Fruit fly (Drosophila melanogaster): ENCODE measurements around the gene CG9330.

Gene CG9330

dm6 chr3L:19612172-19612571 is 26.1 kb downstream of the CG9330 start, which contains the start of the genes Lon and PIG-F (continued):
- TF ChIP-seq CG14710 (tag; optimal IDR thresholded peaks at IDR 0.05) (peak; percentile 99), crc (GFP tag; optimal IDR thresholded peaks at IDR 0.05) (peak; percentile 94), Fer3 (tag; optimal IDR thresholded peaks at IDR 0.05) (peak; percentile 99), crp (GFP tag; optimal IDR thresholded peaks at IDR 0.05) (peak; percentile 46 to 78), CG3163 (GFP tag; optimal IDR thresholded peaks at IDR 0.05) (peak; percentile 85), Mrtf (GFP tag; IDR thresholded peaks at IDR 0.05) (peak; percentile 98), Bdp1 (GFP tag; optimal IDR thresholded peaks at IDR 0.05) (peak; percentile 93), CG12104 (GFP tag; optimal IDR thresholded peaks at IDR 0.05) (peak; percentile 99), Ada2b (GFP tag; IDR thresholded peaks at IDR 0.05) (peak; percentile 98), CG17612 (GFP tag; IDR thresholded peaks at IDR 0.05) (peak; percentile 95), fd102C (GFP tag; optimal IDR thresholded peaks at IDR 0.05) (peak; percentile 94), sima (GFP tag; optimal IDR thresholded peaks at IDR 0.05) (peak; percentile 92), her (GFP tag; optimal IDR thresholded peaks at IDR 0.05) (peak; percentile 93), CG12769 (tag; optimal IDR thresholded peaks at IDR 0.05) (no peak), CG4404 (GFP tag; IDR thresholded peaks at IDR 0.05) (peak; percentile 99), Sox102F (GFP tag; optimal IDR thresholded peaks at IDR 0.05) (peak; percentile 99), abd-A (tag; optimal IDR thresholded peaks at IDR 0.05) (no peak), tx (GFP tag; optimal IDR thresholded peaks at IDR 0.05) (peak; percentile 98), Hsf (GFP tag; optimal IDR thresholded peaks at IDR 0.05) (peak; percentile 99), stwl (tag; optimal IDR thresholded peaks at IDR 0.05) (peak; percentile 97), CG3847 (GFP tag; IDR thresholded peaks at IDR 0.05) (peak; percentile 99), ind (GFP tag; optimal IDR thresholded peaks at IDR 0.05) (peak; percentile 100), CG6813 (GFP tag; optimal IDR thresholded peaks at IDR 0.05) (peak; percentile 99), Dll (GFP tag; IDR thresholded peaks at IDR 0.05; ENCODE audit: partially characterized antibody) (peak; percentile 76), Lpt (GFP tag; optimal IDR thresholded peaks at IDR 0.05) (no peak), Sox100B (GFP tag; optimal IDR thresholded peaks at IDR 0.05) (peak; percentile 100), HLH4C (GFP tag; IDR thresholded peaks at IDR 0.05; ENCODE audit: partially characterized antibody) (peak; percentile 71), ro (GFP tag; IDR thresholded peaks at IDR 0.05) (peak; percentile 97), sqz (GFP tag; optimal IDR thresholded peaks at IDR 0.05) (peak; percentile 99), GATAe (GFP tag; conservative IDR thresholded peaks at IDR 0.05) (peak; percentile 94), CG18476 (GFP tag; optimal IDR thresholded peaks at IDR 0.05) (peak; percentile 99), gcm (GFP tag; optimal IDR thresholded peaks at IDR 0.05) (peak; percentile 99), CG34224 (GFP tag; IDR thresholded peaks at IDR 0.05; ENCODE audit: partially characterized antibody) (peak; percentile 60; the same call in 2 of the 3 replicates), CG30431 (GFP tag; optimal IDR thresholded peaks at IDR 0.05) (peak; percentile 99), CG15073 (GFP tag; optimal IDR thresholded peaks at IDR 0.05) (peak; percentile 91), CG4328 (GFP tag; optimal IDR thresholded peaks at IDR 0.05) (peak; percentile 99), CG10959 (GFP tag; IDR thresholded peaks at IDR 0.05) (peak; percentile 98), bbx (GFP tag; IDR thresholded peaks at IDR 0.05; ENCODE audit: partially characterized antibody) (0 out of 2 replicates have a peak, but pooled peaks have one; percentile 16), CG16813 (GFP tag; IDR thresholded peaks at IDR 0.05; ENCODE audit: partially characterized antibody) (peak; percentile 74), Mes4 (GFP tag; optimal IDR thresholded peaks at IDR 0.05) (peak; percentile 96), pros (GFP tag; optimal IDR thresholded peaks at IDR 0.05) (peak; percentile 87), bsh (GFP tag; optimal IDR thresholded peaks at IDR 0.05) (peak; percentile 98 to 99), CG33557 (GFP tag; optimal IDR thresholded peaks at IDR 0.05) (peak; percentile 100), CG1832 (GFP tag; optimal IDR thresholded peaks at IDR 0.05) (no peak), gcm2 (GFP tag; optimal IDR thresholded peaks at IDR 0.05) (peak; percentile 97), lola (GFP tag; optimal IDR thresholded peaks at IDR 0.05) (peak in 1 of 3 experiments; percentile 99), seq (GFP tag; IDR thresholded peaks at IDR 0.05) (peak; percentile 99), esg (GFP tag; conservative IDR thresholded peaks at IDR 0.05) (peak; percentile 98), CG10462 (GFP tag; optimal IDR thresholded peaks at IDR 0.05) (peak; percentile 99)
